Fruit fly (Drosophila melanogaster): ENCODE data around the gene CG32100.

Gene CG32100

dm6 chr3L:12266343-12267287, 713 bp upstream of the CG32100 start, which contains the start of gene app (continued):
- TF ChIP-seq CG17612 (GFP tag; IDR thresholded peaks at IDR 0.05) = peak; percentile 70
- peak; percentile 1 for TF ChIP-seq HmgD (GFP tag; optimal IDR thresholded peaks at IDR 0.05)
- TF ChIP-seq Oli (tag; optimal IDR thresholded peaks at IDR 0.05) = peak; percentile 88
- peak; percentile 75 for TF ChIP-seq Chrac-16 (GFP tag; optimal IDR thresholded peaks at IDR 0.05)
- TF ChIP-seq eyg (GFP tag; optimal IDR thresholded peaks at IDR 0.05) = peak; percentile 50
- TF ChIP-seq CG2129 (GFP tag; IDR thresholded peaks at IDR 0.05; ENCODE audit: partially characterized antibody) = no peak
- peak; percentile 93 for TF ChIP-seq dysf (GFP tag; IDR thresholded peaks at IDR 0.05)
- TF ChIP-seq chn (GFP tag; optimal IDR thresholded peaks at IDR 0.05) = peak; percentile 85
- peak; percentile 86 for TF ChIP-seq gce (GFP tag; IDR thresholded peaks at IDR 0.05)
- no peak for TF ChIP-seq fd102C (GFP tag; optimal IDR thresholded peaks at IDR 0.05)
- TF ChIP-seq Dref (GFP tag; IDR thresholded peaks at IDR 0.05) = 0 out of 2 replicates have a peak, but pooled peaks have one; percentile 22
- peak; percentile 50 for TF ChIP-seq wek (GFP tag; optimal IDR thresholded peaks at IDR 0.05)
- peak; percentile 81 for TF ChIP-seq CG11696 (GFP tag; IDR thresholded peaks at IDR 0.05)
- peak; percentile 70 for TF ChIP-seq Side (GFP tag; optimal IDR thresholded peaks at IDR 0.05)
- peak; percentile 86 for TF ChIP-seq Fer2 (tag; optimal IDR thresholded peaks at IDR 0.05)
- TF ChIP-seq Ssrp (tag; optimal IDR thresholded peaks at IDR 0.05) = peak; percentile 81
- peak; percentile 85 for TF ChIP-seq CG11504 (tag; optimal IDR thresholded peaks at IDR 0.05)
- TF ChIP-seq CG13123 (GFP tag; optimal IDR thresholded peaks at IDR 0.05) = peak; percentile 57
- peak; percentile 86; the same call in 2 of the 3 replicates for TF ChIP-seq sr (GFP tag; IDR thresholded peaks at IDR 0.05)
- peak; percentile 63 for TF ChIP-seq pnt (GFP tag; optimal IDR thresholded peaks at IDR 0.05)
- TF ChIP-seq CG4404 (GFP tag; IDR thresholded peaks at IDR 0.05) = peak; percentile 73; the same call in 1 of the 2 replicates
- peak; percentile 58 for TF ChIP-seq CG9797 (GFP tag; optimal IDR thresholded peaks at IDR 0.05)
- peak; percentile 0 for TF ChIP-seq CG15073 (GFP tag; optimal IDR thresholded peaks at IDR 0.05)
- peak; percentile 63 for TF ChIP-seq CG9609 (GFP tag; optimal IDR thresholded peaks at IDR 0.05)
- TF ChIP-seq Sin3A (optimal IDR thresholded peaks at IDR 0.05) = peak; percentile 56
- TF ChIP-seq CG4854 (GFP tag; optimal IDR thresholded peaks at IDR 0.05) = peak; percentile 40
- TF ChIP-seq CG18619 (GFP tag; optimal IDR thresholded peaks at IDR 0.05) = peak; percentile 89
- no peak for TF ChIP-seq ab (GFP tag; optimal IDR thresholded peaks at IDR 0.05)
- TF ChIP-seq CG3726 (GFP tag; IDR thresholded peaks at IDR 0.05) = peak; percentile 80; the same call in 1 of the 3 replicates
- TF ChIP-seq dmrt11E (tag; optimal IDR thresholded peaks at IDR 0.05) = peak; percentile 80
- TF ChIP-seq Lpt (GFP tag; optimal IDR thresholded peaks at IDR 0.05) = no peak
- peak; percentile 77 for TF ChIP-seq gsb-n (tag; optimal IDR thresholded peaks at IDR 0.05)
- peak; percentile 60 for TF ChIP-seq CG6854 (GFP tag; optimal IDR thresholded peaks at IDR 0.05)
- peak; percentile 87 for TF ChIP-seq chm (GFP tag; IDR thresholded peaks at IDR 0.05)
- TF ChIP-seq CoRest (tag; optimal IDR thresholded peaks at IDR 0.05) = peak; percentile 91
- peak; percentile 70 for TF ChIP-seq Dad (GFP tag; optimal IDR thresholded peaks at IDR 0.05)
- TF ChIP-seq az2 (GFP tag; optimal IDR thresholded peaks at IDR 0.05) = peak; percentile 77
- 0 out of 3 replicates have a peak, but pooled peaks have one; percentile 59 for TF ChIP-seq CG11560 (tag; IDR thresholded peaks at IDR 0.05)
- peak; percentile 50 for TF ChIP-seq CTCF (GFP tag; optimal IDR thresholded peaks at IDR 0.05)
- peak; percentile 90 for TF ChIP-seq CG12769 (tag; optimal IDR thresholded peaks at IDR 0.05)
- no peak; the same call in 1 of the 2 replicates for TF ChIP-seq amos (GFP tag; IDR thresholded peaks at IDR 0.05; ENCODE audit: partially characterized antibody)
- TF ChIP-seq CG17802 (tag; optimal IDR thresholded peaks at IDR 0.05) = peak; percentile 75
- peak; percentile 58 for TF ChIP-seq CG6654 (GFP tag; optimal IDR thresholded peaks at IDR 0.05)
- TF ChIP-seq CG11093 (GFP tag; IDR thresholded peaks at IDR 0.05) = peak; percentile 89
- peak; percentile 17 for TF ChIP-seq CG12236 (GFP tag; optimal IDR thresholded peaks at IDR 0.05)
- TF ChIP-seq NC2β (GFP tag; optimal IDR thresholded peaks at IDR 0.05) = peak; percentile 71
- peak; percentile 83 for TF ChIP-seq CG2120 (GFP tag; optimal IDR thresholded peaks at IDR 0.05)
- peak; percentile 57 for TF ChIP-seq pb (GFP tag; optimal IDR thresholded peaks at IDR 0.05)
- TF ChIP-seq toy (GFP tag; IDR thresholded peaks at IDR 0.05) = peak; percentile 72; the same call in 1 of the 2 replicates

All from whole organism, embryonic.